Fruit fly (Drosophila melanogaster) whole organism, prepupa: ENCODE data around the gene CG34026.

Source experiments
- CG10631 ChIP-seq: fragments of 200-800 bp; sonication (Bioruptor generic); optimal IDR thresholded peaks from 2 replicates; lab custom pipeline; 2016; ENCODE audit warnings: missing biosample characterization, missing genetic modification characterization
- CG11294 ChIP-seq: fragments of 200-800 bp; sonication (Bioruptor generic); IDR thresholded peaks from 2 replicates; pipeline ENCODE4 v1.3.6; 2022; ENCODE audit warnings: missing biosample characterization, missing genetic modification characterization
- CG11762 ChIP-seq: fragments of 200-800 bp; sonication (Bioruptor generic); optimal IDR thresholded peaks from 3 replicates; lab custom pipeline; 2016; ENCODE audit warnings: missing biosample characterization, missing genetic modification characterization; ENCODE audit not compliant: insufficient read depth
- CG1621 ChIP-seq: fragments of 200-800 bp; sonication (Bioruptor generic); optimal IDR thresholded peaks from 3 replicates; lab custom pipeline; 2018; ENCODE audit warnings: missing biosample characterization, mild to moderate bottlenecking, missing genetic modification characterization
- CG3032 ChIP-seq: fragments of 200-800 bp; optimal IDR thresholded peaks from 2 replicates; lab custom pipeline; 2019; ENCODE audit warnings: missing biosample characterization, mild to moderate bottlenecking, missing genetic modification characterization, moderate library complexity
- CG32006 ChIP-seq: fragments of 200-800 bp; sonication (Bioruptor generic); optimal IDR thresholded peaks from 3 replicates; lab custom pipeline; 2017; ENCODE audit warnings: missing biosample characterization, mild to moderate bottlenecking, missing genetic modification characterization
- Hr39 ChIP-seq: fragments of 200-800 bp; sonication (Bioruptor generic); optimal IDR thresholded peaks from 2 replicates; lab custom pipeline; 2016; ENCODE audit warnings: missing biosample characterization, missing genetic modification characterization
- OdsH ChIP-seq: fragments of 200-800 bp; sonication (Bioruptor generic); optimal IDR thresholded peaks from 3 replicates; lab custom pipeline; 2016; ENCODE audit warnings: missing biosample characterization, missing genetic modification characterization
- Smox ChIP-seq: fragments of 200-800 bp; sonication (Bioruptor generic); optimal IDR thresholded peaks from 3 replicates; lab custom pipeline; 2016; ENCODE audit warnings: missing biosample characterization, missing genetic modification characterization
- dac ChIP-seq: fragments of 200-800 bp; sonication (Bioruptor generic); optimal IDR thresholded peaks from 2 replicates; lab custom pipeline; 2017; ENCODE audit warnings: missing biosample characterization, mild to moderate bottlenecking, missing genetic modification characterization
- fd59A ChIP-seq: fragments of 200-800 bp; sonication (Bioruptor generic); optimal IDR thresholded peaks from 2 replicates; lab custom pipeline; 2017; ENCODE audit warnings: missing biosample characterization, mild to moderate bottlenecking, missing genetic modification characterization, missing genetic modification reagents
- lz ChIP-seq: fragments of 200-800 bp; sonication (Bioruptor generic); optimal IDR thresholded peaks from 3 replicates; lab custom pipeline; 2016; ENCODE audit warnings: missing biosample characterization, missing genetic modification characterization

DNA sequence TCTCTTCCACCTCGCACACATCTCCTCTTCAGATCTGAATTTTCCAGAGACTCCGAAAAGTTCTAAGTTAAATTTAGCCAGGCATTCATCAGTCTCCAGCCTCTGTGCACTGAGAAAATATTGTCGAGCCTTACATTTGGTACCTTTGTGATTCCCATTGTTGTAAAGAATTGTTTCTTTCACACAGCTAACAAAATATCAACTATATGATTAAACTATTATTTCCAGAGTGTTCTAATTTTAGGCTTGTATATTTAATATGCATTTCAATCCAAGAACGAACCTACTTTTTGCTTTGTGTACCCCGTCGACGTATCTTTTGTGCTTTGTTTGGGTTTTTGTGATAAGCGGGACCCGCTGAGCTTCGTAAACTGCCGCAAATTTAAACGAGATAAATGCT lies 39.5 kb upstream of the CG34026 start:
- TF ChIP-seq CG1621 (tag; lab: Kevin White, UChicago) (no peak), fd59A (no peak), dac (GFP tag; lab: Kevin White, UChicago) (no peak), lz (GFP tag; lab: Kevin White, UChicago) (peak; percentile 18), CG3032 (tag; lab: Kevin White, UChicago) (no peak), Smox (GFP tag; lab: Kevin White, UChicago) (peak; percentile 2), CG32006 (no peak), Hr39 (GFP tag; lab: Kevin White, UChicago) (peak; percentile 29), CG11762 (GFP tag; lab: Kevin White, UChicago) (no peak), OdsH (no peak), CG10631 (no peak), CG11294 (GFP tag; lab: Robert Waterston, UW) (no peak)
